Worm (Caenorhabditis elegans) whole organism, dauer: ENCODE measurements around the gene F11C1.4.

Experiments
- unc-62 ChIP-seq: sonication (generic microtip); optimal IDR thresholded peaks from 2 replicates; lab custom pipeline; 2017; ENCODE audit warnings: missing biosample characterization, missing genetic modification reagents, missing genetic modification characterization

The F11C1.4 gene

ce11 chrX:13008895-13009294, 32.0 kb downstream of the F11C1.4 start:
- TF ChIP-seq unc-62, result no peak

ce11 chrX:13009645-13010044, 32.8 kb downstream of the F11C1.4 start:
- no peak for TF ChIP-seq unc-62

- TF ChIP-seq unc-62, result no peak
Measured at ce11 chrX:13011897-13012296, 35.0 kb downstream of the F11C1.4 start.

ce11 chrX:13014341-13014740, 37.5 kb downstream of the F11C1.4 start:
- no peak for TF ChIP-seq unc-62

ce11 chrX:13016290-13016689, 39.4 kb downstream of the F11C1.4 start:
- TF ChIP-seq unc-62, result no peak

- no peak for TF ChIP-seq unc-62
Measured at ce11 chrX:13021446-13021845, 44.6 kb downstream of the F11C1.4 start.
